Fruit fly (Drosophila melanogaster) whole organism, embryonic: ENCODE results near the gene stck.

ENCODE experiments used
- Aef1 ChIP-seq: fragments of 200-800 bp; sonication (Bioruptor generic); IDR thresholded peaks from 3 replicates; pipeline ENCODE4 v1.3.6; 2022; ENCODE audit warnings: missing biosample characterization, missing genetic modification characterization
- BEAF-32 ChIP-seq: fragments of 200-800 bp; sonication (Bioruptor generic); optimal IDR thresholded peaks from 3 replicates; lab custom pipeline; 2017; ENCODE audit warnings: missing biosample characterization, missing genetic modification characterization, mild to moderate bottlenecking, moderate library complexity, missing genetic modification reagents
- CG10543 ChIP-seq: fragments of 200-800 bp; sonication (Bioruptor generic); optimal IDR thresholded peaks from 3 replicates; lab custom pipeline; 2017; ENCODE audit warnings: missing biosample characterization, mild to moderate bottlenecking, missing genetic modification characterization, moderate library complexity
- CG12391 ChIP-seq: fragments of 200-800 bp; sonication (Bioruptor generic); optimal IDR thresholded peaks from 3 replicates; lab custom pipeline; 2018; ENCODE audit warnings: missing biosample characterization, mild to moderate bottlenecking, missing genetic modification characterization, moderate library complexity
- CG13424 ChIP-seq: fragments of 200-800 bp; sonication (Bioruptor generic); optimal IDR thresholded peaks from 2 replicates; lab custom pipeline; 2019; ENCODE audit warnings: missing biosample characterization, mild to moderate bottlenecking, missing genetic modification characterization, moderate library complexity
- CG15479 ChIP-seq: fragments of 200-800 bp; sonication (Bioruptor generic); optimal IDR thresholded peaks from 3 replicates; lab custom pipeline; 2019; ENCODE audit warnings: missing biosample characterization, mild to moderate bottlenecking, missing genetic modification characterization, moderate library complexity
- CG17359 ChIP-seq: fragments of 200-800 bp; sonication (Bioruptor generic); optimal IDR thresholded peaks from 3 replicates; lab custom pipeline; 2018; ENCODE audit warnings: missing biosample characterization, mild to moderate bottlenecking, missing genetic modification characterization, moderate library complexity
- CG1792 ChIP-seq: fragments of 200-800 bp; sonication (Bioruptor generic); optimal IDR thresholded peaks from 2 replicates; lab custom pipeline; 2016; ENCODE audit warnings: missing biosample characterization, missing genetic modification characterization
- CG3065 ChIP-seq: fragments of 200-800 bp; sonication (Bioruptor generic); optimal IDR thresholded peaks from 2 replicates; lab custom pipeline; 2016; ENCODE audit warnings: missing biosample characterization, missing genetic modification characterization
- CG34422 ChIP-seq: fragments of 200-800 bp; sonication (Bioruptor generic); IDR thresholded peaks from 3 replicates; pipeline ENCODE4 v1.3.6; 2022; ENCODE audit warnings: missing biosample characterization, missing genetic modification characterization
- CG3995 ChIP-seq: fragments of 200-800 bp; sonication (Bioruptor generic); optimal IDR thresholded peaks from 3 replicates; lab custom pipeline; 2016; ENCODE audit warnings: missing biosample characterization, missing genetic modification characterization
- CG5245 ChIP-seq: fragments of 200-800 bp; sonication (Bioruptor generic); optimal IDR thresholded peaks from 3 replicates; lab custom pipeline; 2016; ENCODE audit warnings: missing biosample characterization, missing genetic modification characterization
- CG8290 ChIP-seq, 3 experiments: fragments of 200-800 bp; sonication (Bioruptor generic); optimal IDR thresholded peaks; 2 replicates each; lab custom pipeline; 2016 to 2019; ENCODE audit warnings: missing biosample characterization in 3 of 3, missing genetic modification characterization in 3 of 3, mild to moderate bottlenecking in 2 of 3, moderate library complexity in 1 of 3
- D ChIP-seq, 2 experiments: fragments of 200-800 bp in 1 of 2; fragments of >200 bp in 1 of 2; sonication (Bioruptor generic) in 1 of 2; optimal IDR thresholded peaks; 2 replicates in 1 of 2; 3 replicates in 1 of 2; lab custom pipeline; 2017; ENCODE audit warnings: mild to moderate bottlenecking in 1 of 2, missing biosample characterization in 1 of 2, missing genetic modification characterization in 1 of 2, missing genetic modification reagents in 1 of 2
- Doc2 ChIP-seq: fragments of 200-800 bp; sonication (Bioruptor generic); IDR thresholded peaks from 2 replicates; pipeline ENCODE4 v1.3.6; 2022; ENCODE audit warnings: missing biosample characterization, missing genetic modification characterization
- Eip74EF ChIP-seq, 2 experiments: fragments of 200-800 bp in 1 of 2; fragments of >200 bp in 1 of 2; sonication (Bioruptor generic) in 1 of 2; optimal IDR thresholded peaks; 2 replicates each; lab custom pipeline; 2017 to 2019; ENCODE audit warnings: missing biosample characterization in 2 of 2, missing genetic modification characterization in 2 of 2, mild to moderate bottlenecking in 1 of 2, moderate library complexity in 1 of 2
- HLH54F ChIP-seq: fragments of 200-800 bp; sonication (Bioruptor generic); optimal IDR thresholded peaks from 3 replicates; lab custom pipeline; 2016; ENCODE audit warnings: missing biosample characterization, missing genetic modification characterization
- Hey ChIP-seq: fragments of 200-800 bp; sonication (Bioruptor generic); optimal IDR thresholded peaks from 3 replicates; lab custom pipeline; 2018; ENCODE audit warnings: missing biosample characterization, mild to moderate bottlenecking, missing genetic modification characterization
- Hmr ChIP-seq: fragments of 200-800 bp; sonication (Bioruptor generic); optimal IDR thresholded peaks from 3 replicates; lab custom pipeline; 2017; ENCODE audit warnings: mild to moderate bottlenecking, missing biosample characterization, missing genetic modification reagents, missing genetic modification characterization
- Hr39 ChIP-seq: fragments of >200 bp; optimal IDR thresholded peaks from 2 replicates; lab custom pipeline; 2017
- MESR4 ChIP-seq: fragments of 200-800 bp; sonication (Bioruptor generic); optimal IDR thresholded peaks from 2 replicates; lab custom pipeline; 2018; ENCODE audit warnings: missing biosample characterization, mild to moderate bottlenecking, missing genetic modification characterization, moderate library complexity
- Mad ChIP-seq: fragments of 200-800 bp; sonication (Bioruptor generic); optimal IDR thresholded peaks from 2 replicates; lab custom pipeline; 2016; ENCODE audit warnings: missing biosample characterization, missing genetic modification characterization
- Med ChIP-seq: fragments of 200-800 bp; sonication (Bioruptor generic); peaks from one replicate; lab custom pipeline; 2016; ENCODE audit warnings: missing biosample characterization, missing genetic modification characterization, mild to moderate bottlenecking, inconsistent platforms, moderate library complexity
- Myb ChIP-seq: fragments of 200-800 bp; sonication (Bioruptor generic); optimal IDR thresholded peaks from 2 replicates; lab custom pipeline; 2016; ENCODE audit warnings: missing biosample characterization, missing genetic modification characterization
- NfI ChIP-seq: fragments of 200-800 bp; sonication (Bioruptor generic); optimal IDR thresholded peaks from 3 replicates; lab custom pipeline; 2018; ENCODE audit warnings: missing biosample characterization, mild to moderate bottlenecking, missing genetic modification characterization, moderate library complexity
- Opbp ChIP-seq: fragments of 200-800 bp; sonication (Bioruptor generic); IDR thresholded peaks from 3 replicates; pipeline ENCODE4 v1.3.6; 2022; ENCODE audit warnings: missing biosample characterization, missing genetic modification characterization; ENCODE audit not compliant: partially characterized antibody
- PHDP ChIP-seq: fragments of 200-800 bp; sonication (Bioruptor generic); optimal IDR thresholded peaks from 3 replicates; lab custom pipeline; 2018; ENCODE audit warnings: missing biosample characterization, mild to moderate bottlenecking, missing genetic modification characterization, moderate library complexity
- Scr ChIP-seq: fragments of 200-800 bp; sonication (Bioruptor generic); IDR thresholded peaks from 2 replicates; pipeline ENCODE4 v1.3.6; 2022; ENCODE audit warnings: missing biosample characterization, missing genetic modification characterization; ENCODE audit not compliant: partially characterized antibody
- Sry-δ ChIP-seq: fragments of 200-800 bp; sonication (Bioruptor generic); optimal IDR thresholded peaks from 2 replicates; lab custom pipeline; 2016; ENCODE audit warnings: missing biosample characterization, missing genetic modification characterization
- Vsx1 ChIP-seq: fragments of 200-800 bp; sonication (Bioruptor generic); optimal IDR thresholded peaks from 2 replicates; lab custom pipeline; 2017; ENCODE audit warnings: missing biosample characterization, mild to moderate bottlenecking, missing genetic modification characterization, missing genetic modification reagents
- YL-1 ChIP-seq: fragments of 200-800 bp; sonication (Bioruptor generic); optimal IDR thresholded peaks from 3 replicates; lab custom pipeline; 2017; ENCODE audit warnings: missing biosample characterization, mild to moderate bottlenecking, missing genetic modification characterization
- aop ChIP-seq: fragments of 200-800 bp; sonication (Bioruptor generic); IDR thresholded peaks from 2 replicates; pipeline ENCODE4 v1.3.6; 2022; ENCODE audit warnings: missing biosample characterization, missing genetic modification characterization
- ato ChIP-seq: fragments of 200-800 bp; sonication (Bioruptor generic); IDR thresholded peaks from 2 replicates; pipeline ENCODE4 v1.3.6; 2022; ENCODE audit warnings: missing biosample characterization, missing genetic modification characterization; ENCODE audit not compliant: partially characterized antibody
- bbx ChIP-seq: fragments of 200-800 bp; sonication (Bioruptor generic); IDR thresholded peaks from 2 replicates; pipeline ENCODE4 v1.3.6; 2022; ENCODE audit warnings: missing biosample characterization, missing genetic modification characterization; ENCODE audit not compliant: partially characterized antibody
- bcd ChIP-seq: fragments of 200-800 bp; sonication (Bioruptor generic); optimal IDR thresholded peaks from 2 replicates; lab custom pipeline; 2017; ENCODE audit warnings: missing biosample characterization, mild to moderate bottlenecking, missing genetic modification characterization
- ci ChIP-seq: fragments of 200-800 bp; sonication (Bioruptor generic); IDR thresholded peaks from 3 replicates; pipeline ENCODE4 v1.3.6; 2022; ENCODE audit warnings: missing biosample characterization, missing genetic modification characterization
- dmrt11E ChIP-seq: fragments of 200-800 bp; sonication (Bioruptor generic); optimal IDR thresholded peaks from 3 replicates; lab custom pipeline; 2018; ENCODE audit warnings: missing biosample characterization, mild to moderate bottlenecking, missing genetic modification characterization, moderate library complexity
- dpn ChIP-seq, 2 experiments: fragments of 200-800 bp; sonication (Bioruptor generic); optimal IDR thresholded peaks; 3 replicates each; lab custom pipeline; 2016; ENCODE audit warnings: missing biosample characterization in 2 of 2, missing genetic modification characterization in 2 of 2
- fd102C ChIP-seq: fragments of 200-800 bp; sonication (Bioruptor generic); optimal IDR thresholded peaks from 2 replicates; lab custom pipeline; 2018; ENCODE audit warnings: missing biosample characterization, mild to moderate bottlenecking, missing genetic modification characterization, moderate library complexity
- fd3F ChIP-seq: fragments of 200-800 bp; sonication (Bioruptor generic); optimal IDR thresholded peaks from 2 replicates; lab custom pipeline; 2018; ENCODE audit warnings: missing biosample characterization, mild to moderate bottlenecking, missing genetic modification characterization, moderate library complexity
- gcm2 ChIP-seq: fragments of 200-800 bp; sonication (Bioruptor generic); optimal IDR thresholded peaks from 2 replicates; lab custom pipeline; 2016; ENCODE audit warnings: missing biosample characterization, missing genetic modification characterization
- gem ChIP-seq: fragments of 200-800 bp; sonication (Bioruptor generic); optimal IDR thresholded peaks from 2 replicates; lab custom pipeline; 2019; ENCODE audit warnings: missing biosample characterization, mild to moderate bottlenecking, missing genetic modification characterization, moderate library complexity
- maf-S ChIP-seq: fragments of 200-800 bp; sonication (Bioruptor generic); optimal IDR thresholded peaks from 2 replicates; lab custom pipeline; 2016; ENCODE audit warnings: missing biosample characterization, missing genetic modification characterization
- pho ChIP-seq: fragments of 200-800 bp; sonication (Bioruptor generic); optimal IDR thresholded peaks from 2 replicates; lab custom pipeline; 2016; ENCODE audit warnings: missing biosample characterization, missing genetic modification characterization
- psq ChIP-seq: fragments of 200-800 bp; sonication (Bioruptor generic); optimal IDR thresholded peaks from 2 replicates; lab custom pipeline; 2017; ENCODE audit warnings: missing biosample characterization, missing genetic modification characterization
- sima ChIP-seq: fragments of 200-800 bp; sonication (Bioruptor generic); optimal IDR thresholded peaks from 2 replicates; lab custom pipeline; 2016; ENCODE audit warnings: missing biosample characterization, missing genetic modification characterization
- tx ChIP-seq: fragments of 200-800 bp; sonication (Bioruptor generic); optimal IDR thresholded peaks from 2 replicates; lab custom pipeline; 2016; ENCODE audit warnings: missing biosample characterization, missing genetic modification characterization
- vnd ChIP-seq: fragments of 200-800 bp; sonication (Bioruptor generic); IDR thresholded peaks from 3 replicates; pipeline ENCODE4 v1.3.6; 2022; ENCODE audit warnings: missing biosample characterization, missing genetic modification characterization; ENCODE audit not compliant: partially characterized antibody
- vvl ChIP-seq: fragments of 200-800 bp; sonication (Bioruptor generic); IDR thresholded peaks from 2 replicates; pipeline ENCODE4 v1.3.6; 2022; ENCODE audit warnings: missing biosample characterization, missing genetic modification characterization

Gene stck

DNA sequence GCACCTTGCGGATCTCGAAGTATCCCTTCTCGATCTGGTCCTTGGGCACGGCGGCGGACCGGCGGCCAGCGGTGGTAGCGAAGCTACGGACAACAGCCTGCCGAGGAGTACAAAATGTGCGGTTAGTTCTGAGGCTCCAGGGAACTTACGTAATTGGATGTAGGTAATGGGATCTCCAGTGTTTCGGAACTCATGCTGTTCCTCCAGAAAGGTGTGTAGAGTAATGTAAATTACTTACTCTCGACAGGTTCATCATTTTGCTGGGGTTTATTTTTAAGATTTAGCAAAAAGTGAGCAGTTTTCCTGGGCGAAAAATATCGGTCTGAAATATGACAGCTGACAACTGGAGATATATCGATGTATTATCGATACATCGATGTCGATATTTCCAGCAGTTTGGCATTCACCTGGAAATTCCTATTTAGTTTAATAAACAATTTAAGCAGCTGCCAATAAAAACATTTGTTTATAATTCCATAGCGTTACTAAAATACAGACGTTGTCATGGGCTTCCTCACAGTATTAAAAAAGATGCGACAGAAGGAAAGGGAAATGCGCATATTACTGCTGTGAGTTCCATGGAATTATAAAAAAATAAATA lies 16.0 kb upstream of the stck start, which contains the start of the genes COX7A and Arl2 (continued):
- TF ChIP-seq gem, result no peak
- TF ChIP-seq CG15479 (GFP tag; lab: Kevin White, UChicago), result no peak
- no peak for TF ChIP-seq HLH54F
- no peak for TF ChIP-seq CG5245 (GFP tag; lab: Kevin White, UChicago)
- no peak for TF ChIP-seq aop
- TF ChIP-seq bbx (GFP tag; lab: Robert Waterston, UW), result peak; percentile 97
- TF ChIP-seq maf-S (GFP tag; lab: Kevin White, UChicago), result no peak
- TF ChIP-seq pho, result no peak
- TF ChIP-seq Hmr (GFP tag; lab: Kevin White, UChicago), result no peak
- TF ChIP-seq sima (GFP tag; lab: Kevin White, UChicago), result no peak
- TF ChIP-seq Myb, result peak; percentile 1
- peak; percentile 93 for TF ChIP-seq Scr (GFP tag; lab: Robert Waterston, UW)
- no peak for TF ChIP-seq fd102C (GFP tag; lab: Kevin White, UChicago)
- peak; percentile 31 for TF ChIP-seq tx (GFP tag; lab: Kevin White, UChicago)
- TF ChIP-seq Eip74EF (GFP tag; optimal IDR thresholded peaks at IDR 0.05; lab: Kevin White, UChicago), result no peak
- TF ChIP-seq CG1792 (GFP tag; lab: Kevin White, UChicago), result no peak
- TF ChIP-seq vvl (GFP tag; lab: Robert Waterston, UW), result 0 out of 2 replicates have a peak, but pooled peaks have one; percentile 39
- peak; percentile 96 for TF ChIP-seq YL-1 (GFP tag; lab: Kevin White, UChicago)
- TF ChIP-seq CG13424, result no peak
- no peak for TF ChIP-seq ci (GFP tag; lab: Robert Waterston, UW)
- TF ChIP-seq CG3065 (GFP tag; lab: Kevin White, UChicago), result no peak
- peak; percentile 81 for TF ChIP-seq Med
- peak; percentile 98 for TF ChIP-seq Opbp
- no peak for TF ChIP-seq CG17359
- TF ChIP-seq dpn (GFP tag; optimal IDR thresholded peaks at IDR 0.05; lab: Kevin White, UChicago), result no peak
- no peak for TF ChIP-seq CG34422 (GFP tag; lab: Robert Waterston, UW)
- no peak for TF ChIP-seq D (optimal IDR thresholded peaks at IDR 0.05; lab: Kevin White, UChicago)
- no peak for TF ChIP-seq D (GFP tag; optimal IDR thresholded peaks at IDR 0.05; lab: Kevin White, UChicago)
- TF ChIP-seq Hr39, result no peak
- no peak for TF ChIP-seq CG8290 (GFP tag; optimal IDR thresholded peaks at IDR 0.05; lab: Kevin White, UChicago)
- no peak for TF ChIP-seq CG8290 (tag; optimal IDR thresholded peaks at IDR 0.05; lab: Kevin White, UChicago)
- peak; percentile 96 for TF ChIP-seq ato (GFP tag; lab: Robert Waterston, UW)
- no peak for TF ChIP-seq dmrt11E (tag; lab: Kevin White, UChicago)
- no peak for TF ChIP-seq Aef1 (GFP tag; lab: Robert Waterston, UW)
- no peak for TF ChIP-seq NfI (GFP tag; lab: Kevin White, UChicago)
- peak; percentile 93 for TF ChIP-seq BEAF-32 (GFP tag; lab: Kevin White, UChicago)
- TF ChIP-seq psq (GFP tag; lab: Kevin White, UChicago), result no peak
- no peak for TF ChIP-seq CG10543 (GFP tag; lab: Kevin White, UChicago)
- no peak for TF ChIP-seq Vsx1 (GFP tag; lab: Kevin White, UChicago)
- TF ChIP-seq Doc2 (GFP tag; lab: Robert Waterston, UW), result no peak
- no peak for TF ChIP-seq Mad (GFP tag; lab: Kevin White, UChicago)
- TF ChIP-seq MESR4 (GFP tag; lab: Kevin White, UChicago), result peak; percentile 98
- peak; percentile 17 for TF ChIP-seq CG12391 (tag; lab: Kevin White, UChicago)
- peak; percentile 92 for TF ChIP-seq vnd (GFP tag; lab: Robert Waterston, UW)
- no peak for TF ChIP-seq gcm2 (GFP tag; lab: Kevin White, UChicago)
- no peak for TF ChIP-seq PHDP
- TF ChIP-seq Hey, result no peak
- peak; percentile 18 for TF ChIP-seq CG3995 (GFP tag; lab: Kevin White, UChicago)
- no peak for TF ChIP-seq fd3F (GFP tag; lab: Kevin White, UChicago)
- no peak for TF ChIP-seq bcd (GFP tag; lab: Kevin White, UChicago)
- peak; percentile 78 for TF ChIP-seq Sry-δ
